Fruit fly (Drosophila melanogaster) whole organism, prepupa: ENCODE results near the gene SclA.

Experiments used
- Blimp-1 ChIP-seq: fragments of 200-800 bp; sonication (Bioruptor generic); optimal IDR thresholded peaks from 3 replicates; lab custom pipeline; 2017; ENCODE audit warnings: missing biosample characterization, missing genetic modification characterization, mild to moderate bottlenecking, moderate library complexity, missing genetic modification reagents
- CG11294 ChIP-seq: fragments of 200-800 bp; sonication (Bioruptor generic); IDR thresholded peaks from 2 replicates; pipeline ENCODE4 v1.3.6; 2022; ENCODE audit warnings: missing biosample characterization, missing genetic modification characterization
- CG15336 ChIP-seq: fragments of 200-800 bp; sonication (Bioruptor generic); IDR thresholded peaks from 2 replicates; pipeline ENCODE4 v1.3.6; 2022; ENCODE audit warnings: missing biosample characterization, missing genetic modification characterization
- CG1621 ChIP-seq: fragments of 200-800 bp; sonication (Bioruptor generic); optimal IDR thresholded peaks from 3 replicates; lab custom pipeline; 2018; ENCODE audit warnings: missing biosample characterization, mild to moderate bottlenecking, missing genetic modification characterization
- CG16779 ChIP-seq: fragments of 200-800 bp; sonication (Bioruptor generic); optimal IDR thresholded peaks from 3 replicates; lab custom pipeline; 2017; ENCODE audit warnings: missing biosample characterization, mild to moderate bottlenecking, missing genetic modification characterization
- CG32006 ChIP-seq: fragments of 200-800 bp; sonication (Bioruptor generic); optimal IDR thresholded peaks from 3 replicates; lab custom pipeline; 2017; ENCODE audit warnings: missing biosample characterization, mild to moderate bottlenecking, missing genetic modification characterization
- CG34406 ChIP-seq: fragments of 200-800 bp; sonication (Bioruptor generic); optimal IDR thresholded peaks from 3 replicates; lab custom pipeline; 2016; ENCODE audit warnings: missing biosample characterization, missing genetic modification characterization
- CG4318 ChIP-seq: fragments of 200-800 bp; sonication (Bioruptor generic); optimal IDR thresholded peaks from 3 replicates; lab custom pipeline; 2017; ENCODE audit warnings: missing biosample characterization, mild to moderate bottlenecking, missing genetic modification characterization
- CG6163 ChIP-seq: fragments of 200-800 bp; sonication (Bioruptor generic); IDR thresholded peaks from 3 replicates; pipeline ENCODE4 v1.3.6; 2022; ENCODE audit warnings: missing biosample characterization, missing genetic modification characterization
- CG8119 ChIP-seq: fragments of 200-800 bp; sonication (Bioruptor generic); IDR thresholded peaks from 3 replicates; pipeline ENCODE4 v1.3.6; 2022; ENCODE audit warnings: missing biosample characterization, missing genetic modification characterization
- CG8319 ChIP-seq: fragments of 200-800 bp; sonication (Bioruptor generic); optimal IDR thresholded peaks from 3 replicates; lab custom pipeline; 2016; ENCODE audit warnings: missing biosample characterization, missing genetic modification characterization
- CG8632 ChIP-seq: fragments of 200-800 bp; sonication (Bioruptor generic); optimal IDR thresholded peaks from 3 replicates; lab custom pipeline; 2016; ENCODE audit warnings: missing biosample characterization, missing genetic modification characterization
- CG9139 ChIP-seq: fragments of 200-800 bp; sonication (Bioruptor generic); optimal IDR thresholded peaks from 3 replicates; lab custom pipeline; 2017; ENCODE audit warnings: missing biosample characterization, mild to moderate bottlenecking, missing genetic modification characterization
- Eip78C ChIP-seq: fragments of 200-800 bp; sonication (Bioruptor generic); peaks from one replicate; lab custom pipeline; 2016; ENCODE audit warnings: missing biosample characterization, missing genetic modification characterization
- Ets96B ChIP-seq: fragments of 200-800 bp; optimal IDR thresholded peaks from 2 replicates; lab custom pipeline; 2019; ENCODE audit warnings: missing biosample characterization, mild to moderate bottlenecking, missing genetic modification characterization, moderate library complexity
- Gug ChIP-seq: fragments of 200-800 bp; sonication (Bioruptor generic); IDR thresholded peaks from 2 replicates; pipeline ENCODE4 v1.3.6; 2022; ENCODE audit warnings: missing biosample characterization, missing genetic modification characterization
- Hr39 ChIP-seq: fragments of 200-800 bp; sonication (Bioruptor generic); optimal IDR thresholded peaks from 2 replicates; lab custom pipeline; 2016; ENCODE audit warnings: missing biosample characterization, missing genetic modification characterization
- Hr4 ChIP-seq: fragments of 200-800 bp; sonication (Bioruptor generic); optimal IDR thresholded peaks from 3 replicates; lab custom pipeline; 2016; ENCODE audit warnings: missing biosample characterization, missing genetic modification characterization
- Lpt ChIP-seq: fragments of 200-800 bp; sonication (Bioruptor generic); optimal IDR thresholded peaks from 3 replicates; lab custom pipeline; 2016; ENCODE audit warnings: missing biosample characterization, missing genetic modification characterization
- OdsH ChIP-seq: fragments of 200-800 bp; sonication (Bioruptor generic); optimal IDR thresholded peaks from 3 replicates; lab custom pipeline; 2016; ENCODE audit warnings: missing biosample characterization, missing genetic modification characterization
- Sox102F ChIP-seq: fragments of 200-800 bp; sonication (Bioruptor generic); optimal IDR thresholded peaks from 2 replicates; lab custom pipeline; 2016; ENCODE audit warnings: missing biosample characterization, mild to moderate bottlenecking, missing genetic modification characterization
- Sox15 ChIP-seq: fragments of 200-800 bp; sonication (Bioruptor generic); optimal IDR thresholded peaks from 3 replicates; lab custom pipeline; 2016; ENCODE audit warnings: missing biosample characterization, missing genetic modification characterization
- achi ChIP-seq: fragments of 200-800 bp; sonication (Bioruptor generic); optimal IDR thresholded peaks from 3 replicates; lab custom pipeline; 2016; ENCODE audit warnings: missing biosample characterization, missing genetic modification characterization
- acj6 ChIP-seq: fragments of 200-800 bp; sonication (Bioruptor generic); optimal IDR thresholded peaks from 3 replicates; lab custom pipeline; 2016; ENCODE audit warnings: missing biosample characterization, missing genetic modification characterization
- dac ChIP-seq: fragments of 200-800 bp; sonication (Bioruptor generic); optimal IDR thresholded peaks from 2 replicates; lab custom pipeline; 2017; ENCODE audit warnings: missing biosample characterization, mild to moderate bottlenecking, missing genetic modification characterization
- eg ChIP-seq: fragments of 200-800 bp; sonication (Bioruptor generic); IDR thresholded peaks from 3 replicates; pipeline ENCODE4 v1.3.6; 2022; ENCODE audit warnings: missing biosample characterization, missing genetic modification characterization
- fd59A ChIP-seq: fragments of 200-800 bp; sonication (Bioruptor generic); optimal IDR thresholded peaks from 2 replicates; lab custom pipeline; 2017; ENCODE audit warnings: missing biosample characterization, mild to moderate bottlenecking, missing genetic modification characterization, missing genetic modification reagents
- fd85E ChIP-seq: fragments of 200-800 bp; sonication (Bioruptor generic); optimal IDR thresholded peaks from 3 replicates; lab custom pipeline; 2016; ENCODE audit warnings: missing biosample characterization, missing genetic modification characterization
- net ChIP-seq: fragments of 200-800 bp; sonication (Bioruptor generic); optimal IDR thresholded peaks from 3 replicates; lab custom pipeline; 2016; ENCODE audit warnings: missing biosample characterization, missing genetic modification characterization
- pdm3 ChIP-seq: fragments of 200-800 bp; sonication (Bioruptor generic); optimal IDR thresholded peaks from 3 replicates; lab custom pipeline; 2016; ENCODE audit warnings: missing biosample characterization, missing genetic modification characterization
- salr ChIP-seq, 2 experiments: fragments of 200-800 bp; sonication (Bioruptor generic); optimal IDR thresholded peaks; 3 replicates each; lab custom pipeline; 2016 to 2018; ENCODE audit warnings: missing biosample characterization in 2 of 2, missing genetic modification characterization in 2 of 2, mild to moderate bottlenecking in 1 of 2
- spab ChIP-seq: fragments of 200-800 bp; sonication (Bioruptor generic); optimal IDR thresholded peaks from 2 replicates; lab custom pipeline; 2017; ENCODE audit warnings: missing biosample characterization, mild to moderate bottlenecking, missing genetic modification characterization, missing genetic modification reagents
- ss ChIP-seq, 2 experiments: fragments of 200-800 bp; sonication (Bioruptor generic); optimal IDR thresholded peaks; 2 replicates in 1 of 2; 3 replicates in 1 of 2; lab custom pipeline; 2017 to 2018; ENCODE audit warnings: mild to moderate bottlenecking in 2 of 2, missing biosample characterization in 2 of 2, missing genetic modification characterization in 2 of 2, moderate library complexity in 1 of 2
- svp ChIP-seq: fragments of 200-800 bp; sonication (Bioruptor generic); peaks from one replicate; lab custom pipeline; 2016; ENCODE audit warnings: missing biosample characterization, missing genetic modification characterization
- topi ChIP-seq: fragments of 200-800 bp; sonication (Bioruptor generic); optimal IDR thresholded peaks from 3 replicates; lab custom pipeline; 2016; ENCODE audit warnings: missing biosample characterization, missing genetic modification characterization
- vri ChIP-seq: fragments of 200-800 bp; sonication (Bioruptor generic); optimal IDR thresholded peaks from 3 replicates; lab custom pipeline; 2016; ENCODE audit warnings: missing biosample characterization, mild to moderate bottlenecking, missing genetic modification characterization

The SclA gene

DNA sequence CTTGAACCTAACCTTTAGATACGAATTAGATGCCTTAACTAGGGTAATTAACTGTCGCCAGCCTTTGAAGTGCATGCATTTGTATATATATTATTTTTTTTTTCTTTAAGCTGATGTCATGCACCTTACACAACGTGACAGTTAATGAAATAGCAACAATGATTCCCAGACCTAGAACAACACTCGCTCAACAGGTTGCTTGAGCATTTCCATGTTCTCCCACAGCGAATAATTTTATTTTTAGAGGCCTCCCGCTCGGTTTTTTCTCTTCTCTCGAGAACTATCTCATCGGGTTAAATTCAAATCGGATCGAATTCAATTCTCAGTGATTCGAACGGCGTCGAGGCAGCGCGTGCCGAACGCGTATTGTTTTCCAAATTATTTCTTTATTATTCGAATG lies 39.1 kb upstream of the SclA start, which contains the start of gene Ugt37D1:
Ugt37D1 (plus strand) TSS at position 321 of the 400 bp plus-strand sequence.
- TF ChIP-seq CG4318 (no peak), salr (GFP tag; optimal IDR thresholded peaks at IDR 0.05; lab: Kevin White, UChicago) (peak in 1 of 2 experiments; percentile 2), Eip78C (GFP tag; lab: Kevin White, UChicago) (peak; percentile 60)

DNA sequence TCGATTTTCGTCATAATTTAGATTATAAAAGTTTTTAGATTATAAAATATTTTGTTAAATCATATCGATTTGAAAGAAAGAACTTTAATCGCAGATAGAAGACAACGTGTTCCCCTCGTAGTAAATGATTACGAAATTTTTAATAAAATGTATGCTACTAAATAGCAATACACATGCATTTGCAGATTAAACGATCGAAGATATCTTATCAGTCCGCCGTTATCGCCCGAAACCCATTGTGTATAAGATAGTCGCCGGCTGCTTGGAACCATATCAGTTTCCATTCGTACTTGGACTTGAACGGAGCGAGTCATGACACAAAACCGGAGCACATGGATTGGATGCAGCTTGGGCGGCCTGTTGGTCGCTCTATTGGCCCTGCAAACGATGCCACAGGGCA lies 38.3 kb upstream of the SclA start:
- TF ChIP-seq Hr39 (GFP tag; lab: Kevin White, UChicago) (no peak), vri (peak; percentile 59), svp (GFP tag; lab: Kevin White, UChicago) (peak; percentile 48)

DNA sequence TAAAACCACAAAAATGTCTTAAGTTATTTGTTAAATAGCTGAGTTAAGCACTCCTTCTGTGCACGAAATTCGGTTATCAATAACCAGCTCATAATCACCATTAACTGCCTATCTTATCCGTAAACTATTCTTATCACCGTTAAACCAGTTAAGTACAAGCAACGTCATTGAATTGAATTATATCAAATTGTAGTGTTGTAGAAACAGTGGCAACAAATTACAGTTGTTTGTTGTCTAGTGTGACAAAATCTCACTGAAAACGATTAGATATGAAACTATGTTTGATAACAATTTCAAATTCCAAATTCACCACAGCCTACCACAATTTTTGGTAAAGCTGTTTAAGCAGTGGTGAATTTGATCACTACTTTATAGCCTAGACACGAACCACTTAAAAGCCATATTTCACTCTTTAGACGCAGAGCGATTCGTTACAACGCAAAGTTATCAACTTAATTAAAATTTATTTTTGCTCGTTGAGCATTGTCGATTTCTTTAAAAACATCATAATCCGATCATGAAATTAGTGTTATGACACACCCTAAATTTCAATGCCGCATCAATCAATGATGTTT lies 36.1 kb upstream of the SclA start:
- TF ChIP-seq salr (GFP tag; optimal IDR thresholded peaks at IDR 0.05; lab: Kevin White, UChicago), result no peak
- TF ChIP-seq CG1621 (tag; lab: Kevin White, UChicago), result no peak
- TF ChIP-seq CG34406 (GFP tag; lab: Kevin White, UChicago), result no peak
- TF ChIP-seq CG9139 (GFP tag; lab: Kevin White, UChicago), result no peak
- TF ChIP-seq Sox102F, result no peak
- no peak for TF ChIP-seq CG8319 (GFP tag; lab: Kevin White, UChicago)
- TF ChIP-seq topi (GFP tag; lab: Kevin White, UChicago), result no peak
- TF ChIP-seq fd85E (GFP tag; lab: Kevin White, UChicago), result no peak
- no peak for TF ChIP-seq ss (GFP tag; optimal IDR thresholded peaks at IDR 0.05; lab: Kevin White, UChicago)
- no peak for TF ChIP-seq spab (GFP tag; lab: Kevin White, UChicago)
- TF ChIP-seq fd59A (GFP tag; lab: Kevin White, UChicago), result no peak
- TF ChIP-seq CG4318, result no peak
- TF ChIP-seq net (GFP tag; lab: Kevin White, UChicago), result no peak
- no peak for TF ChIP-seq Sox15 (GFP tag; lab: Kevin White, UChicago)
- no peak for TF ChIP-seq CG32006 (GFP tag; lab: Kevin White, UChicago)
- TF ChIP-seq dac (GFP tag; lab: Kevin White, UChicago), result no peak
- TF ChIP-seq OdsH, result no peak
- no peak for TF ChIP-seq CG8632 (GFP tag; lab: Kevin White, UChicago)
- TF ChIP-seq Gug (GFP tag; lab: Robert Waterston, UW), result no peak

DNA sequence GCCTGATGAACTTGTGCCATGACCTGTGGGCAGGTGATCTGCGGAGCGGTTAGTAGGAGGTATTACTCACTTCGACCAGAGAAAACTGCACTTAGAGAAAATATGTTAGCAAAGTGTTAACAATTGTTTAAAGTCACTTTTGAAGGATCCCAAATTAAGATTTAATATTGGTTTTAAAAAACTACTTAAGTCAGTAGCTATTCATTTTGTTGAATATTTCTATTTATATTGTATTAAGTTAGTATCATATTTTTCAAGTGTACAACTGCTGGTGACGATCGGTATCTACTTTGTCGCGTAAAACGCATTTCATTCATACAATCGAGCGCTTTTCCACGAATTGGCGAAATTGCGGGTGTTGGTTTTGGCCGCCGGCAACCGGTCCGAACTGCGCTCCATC lies 34.1 kb upstream of the SclA start:
- TF ChIP-seq achi (GFP tag; lab: Kevin White, UChicago) (peak; percentile 32), svp (GFP tag; lab: Kevin White, UChicago) (peak; percentile 65), CG15336 (GFP tag; lab: Robert Waterston, UW) (peak; percentile 83), CG6163 (GFP tag; lab: Robert Waterston, UW) (0 out of 3 replicates have a peak, but pooled peaks have one; percentile 36), pdm3 (GFP tag; lab: Kevin White, UChicago) (peak; percentile 27), eg (GFP tag; lab: Robert Waterston, UW) (peak; percentile 71), CG8119 (peak; percentile 83), OdsH (peak; percentile 17), CG32006 (GFP tag; lab: Kevin White, UChicago) (peak; percentile 75), CG4318 (peak; percentile 46), Ets96B (tag; lab: Kevin White, UChicago) (peak; percentile 9), Lpt (GFP tag; lab: Kevin White, UChicago) (peak; percentile 6), CG11294 (GFP tag; lab: Robert Waterston, UW) (0 out of 2 replicates have a peak, but pooled peaks have one; percentile 11), CG8319 (GFP tag; lab: Kevin White, UChicago) (no peak), Gug (GFP tag; lab: Robert Waterston, UW) (peak; percentile 49), Eip78C (GFP tag; lab: Kevin White, UChicago) (peak; percentile 77), topi (GFP tag; lab: Kevin White, UChicago) (no peak), Blimp-1 (GFP tag; lab: Kevin White, UChicago) (no peak), Hr4 (peak; percentile 74), CG16779 (tag; lab: Kevin White, UChicago) (no peak), acj6 (GFP tag; lab: Kevin White, UChicago) (peak; percentile 29)
